Fruit fly (Drosophila melanogaster): ENCODE data around the gene Nost.

Gene Nost

DNA sequence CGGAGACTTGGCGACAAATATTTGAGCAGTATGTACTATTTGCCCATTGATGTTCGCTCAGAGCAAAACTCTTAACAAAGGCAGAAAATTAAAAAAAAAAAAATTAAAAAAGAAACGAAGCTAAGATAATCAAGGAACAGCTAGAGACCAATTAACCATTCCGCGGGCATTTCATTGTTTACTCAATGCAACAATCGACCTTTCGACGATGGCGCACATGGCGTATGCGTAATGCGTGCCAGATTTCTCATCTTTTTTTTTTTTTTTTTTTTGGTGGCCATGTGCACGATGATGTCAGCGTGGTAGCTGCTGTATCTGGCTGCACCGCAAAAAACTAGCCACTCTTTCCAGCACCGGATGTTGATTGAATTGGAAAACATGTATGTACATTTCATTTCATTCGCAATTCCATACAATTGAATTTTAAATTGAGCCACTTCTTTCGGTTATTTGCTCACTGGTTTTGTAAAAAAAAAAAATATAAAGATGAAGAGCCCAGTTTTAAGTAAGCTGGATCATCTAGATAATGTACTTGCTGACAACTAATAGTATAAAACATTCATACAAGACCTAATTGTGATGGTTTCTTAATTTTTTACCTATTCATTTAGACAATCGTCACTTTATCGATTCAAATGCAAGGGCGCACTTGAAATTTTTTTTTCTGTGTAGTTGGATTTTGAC is 45.8 kb downstream of the Nost start (continued):
- peak; percentile 58 for TF ChIP-seq CG6276 (GFP tag; optimal IDR thresholded peaks at IDR 0.05)
- TF ChIP-seq Lpt (GFP tag; optimal IDR thresholded peaks at IDR 0.05) = peak; percentile 53
- no peak for TF ChIP-seq Ets96B (tag; optimal IDR thresholded peaks at IDR 0.05)
- TF ChIP-seq CG8319 (GFP tag; optimal IDR thresholded peaks at IDR 0.05) = peak; percentile 60
- TF ChIP-seq eg (GFP tag; IDR thresholded peaks at IDR 0.05) = peak; percentile 59; the same call in 2 of the 3 replicates
- TF ChIP-seq lz (GFP tag; optimal IDR thresholded peaks at IDR 0.05) = peak; percentile 70
- peak; percentile 74 for TF ChIP-seq CG32006 (GFP tag; optimal IDR thresholded peaks at IDR 0.05)
- peak; percentile 43 for TF ChIP-seq CG10631 (GFP tag; optimal IDR thresholded peaks at IDR 0.05)
- TF ChIP-seq CG16779 (tag; optimal IDR thresholded peaks at IDR 0.05) = peak; percentile 46
- peak; percentile 42 for TF ChIP-seq CG3032 (tag; optimal IDR thresholded peaks at IDR 0.05)

DNA sequence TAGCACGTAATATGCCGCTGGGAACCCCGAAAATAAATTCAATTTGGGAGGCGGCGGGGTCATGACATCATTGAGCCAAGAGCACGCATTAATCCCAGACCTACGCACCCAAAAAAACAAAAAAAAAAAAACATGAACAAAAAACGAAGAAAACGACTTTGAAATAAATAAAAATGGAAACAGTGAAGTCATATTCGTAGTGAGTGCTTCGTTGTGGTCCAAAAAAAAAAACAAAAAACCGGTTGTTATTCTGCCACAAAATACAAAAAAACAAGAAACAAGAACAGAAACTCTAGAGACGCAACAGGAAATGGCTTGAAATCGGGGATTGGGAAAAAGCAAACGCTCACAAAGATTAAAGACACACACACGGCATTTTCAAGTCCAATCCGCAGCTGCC is 47.6 kb downstream of the Nost start:
- TF ChIP-seq CG9139 (GFP tag; optimal IDR thresholded peaks at IDR 0.05) (peak; percentile 37), dsx (GFP tag; optimal IDR thresholded peaks at IDR 0.05; ENCODE audit: poor library complexity, severe bottlenecking) (peak; percentile 53), fd85E (GFP tag; optimal IDR thresholded peaks at IDR 0.05) (no peak), Blimp-1 (GFP tag; optimal IDR thresholded peaks at IDR 0.05) (no peak), svp (GFP tag) (peak; percentile 56), achi (GFP tag; optimal IDR thresholded peaks at IDR 0.05) (no peak), eg (GFP tag; IDR thresholded peaks at IDR 0.05) (peak; percentile 48; the same call in 1 of the 3 replicates), CG6163 (GFP tag; IDR thresholded peaks at IDR 0.05) (peak; percentile 57; the same call in 1 of the 3 replicates), Ets96B (tag; optimal IDR thresholded peaks at IDR 0.05) (no peak), CG8632 (GFP tag; optimal IDR thresholded peaks at IDR 0.05) (peak; percentile 9), ss (GFP tag; optimal IDR thresholded peaks at IDR 0.05) (peak; percentile 81 to 82), esn (GFP tag; optimal IDR thresholded peaks at IDR 0.05) (no peak), CG11294 (GFP tag; IDR thresholded peaks at IDR 0.05) (no peak), CG32006 (GFP tag; optimal IDR thresholded peaks at IDR 0.05) (no peak), salr (GFP tag; optimal IDR thresholded peaks at IDR 0.05) (no peak), CG16779 (tag; optimal IDR thresholded peaks at IDR 0.05) (peak; percentile 37), CG6808 (GFP tag; optimal IDR thresholded peaks at IDR 0.05) (peak; percentile 46), CG10631 (GFP tag; optimal IDR thresholded peaks at IDR 0.05) (no peak), fkh (GFP tag; optimal IDR thresholded peaks at IDR 0.05) (no peak), Eip78C (GFP tag) (peak; percentile 63), Gug (GFP tag; IDR thresholded peaks at IDR 0.05) (no peak), CG4318 (GFP tag; optimal IDR thresholded peaks at IDR 0.05) (no peak), CG31627 (GFP tag; optimal IDR thresholded peaks at IDR 0.05) (no peak), CG8119 (GFP tag; IDR thresholded peaks at IDR 0.05) (0 out of 3 replicates have a peak, but pooled peaks have one; percentile 33), Hr4 (GFP tag; optimal IDR thresholded peaks at IDR 0.05) (no peak), CG3032 (tag; optimal IDR thresholded peaks at IDR 0.05) (peak; percentile 14), Sox102F (GFP tag; optimal IDR thresholded peaks at IDR 0.05) (no peak), CG7368 (GFP tag; optimal IDR thresholded peaks at IDR 0.05) (no peak), vri (GFP tag; optimal IDR thresholded peaks at IDR 0.05) (peak; percentile 37)

DNA sequence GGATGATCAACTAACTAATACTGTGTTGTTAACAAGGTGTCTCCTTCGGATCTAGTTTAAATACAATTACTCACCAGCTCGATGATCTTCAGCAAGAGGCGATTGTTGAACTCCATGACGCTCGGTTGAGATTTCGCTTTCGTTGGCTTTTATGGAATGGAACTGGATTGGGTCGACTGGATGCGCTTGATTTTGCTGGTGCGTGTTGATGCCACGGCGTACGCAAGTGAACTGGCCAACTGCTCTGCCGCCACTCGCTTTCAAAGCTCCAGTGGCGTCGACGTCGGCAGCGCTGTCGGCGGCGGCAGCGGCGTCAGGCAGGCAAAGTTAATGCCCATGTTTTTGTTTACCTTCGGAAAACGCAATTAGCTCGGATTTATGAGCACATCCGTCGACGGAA is 48.3 kb downstream of the Nost start, which contains the start of gene CG44325:
CG44325 (minus strand) TSS at position 237 of the 400 bp plus-strand sequence.
- TF ChIP-seq CG8632 (GFP tag; optimal IDR thresholded peaks at IDR 0.05) = no peak
- peak; percentile 44 for TF ChIP-seq esn (GFP tag; optimal IDR thresholded peaks at IDR 0.05)
- TF ChIP-seq CG9139 (GFP tag; optimal IDR thresholded peaks at IDR 0.05) = peak; percentile 50
- TF ChIP-seq CG6276 (GFP tag; optimal IDR thresholded peaks at IDR 0.05) = no peak
- no peak for TF ChIP-seq CG10631 (GFP tag; optimal IDR thresholded peaks at IDR 0.05)
- peak; percentile 67 for TF ChIP-seq svp (GFP tag)
- no peak for TF ChIP-seq CG31627 (GFP tag; optimal IDR thresholded peaks at IDR 0.05)
- TF ChIP-seq CG10669 (GFP tag; optimal IDR thresholded peaks at IDR 0.05) = peak; percentile 21
- TF ChIP-seq fkh (GFP tag; optimal IDR thresholded peaks at IDR 0.05) = no peak
- TF ChIP-seq dsx (GFP tag; optimal IDR thresholded peaks at IDR 0.05; ENCODE audit: poor library complexity, severe bottlenecking) = peak; percentile 50
- peak; percentile 55 for TF ChIP-seq Eip78C (GFP tag)
- peak; percentile 29; the same call in 1 of the 3 replicates for TF ChIP-seq CG8119 (GFP tag; IDR thresholded peaks at IDR 0.05)
- peak; percentile 49 for TF ChIP-seq CG7368 (GFP tag; optimal IDR thresholded peaks at IDR 0.05)
- TF ChIP-seq fd85E (GFP tag; optimal IDR thresholded peaks at IDR 0.05) = peak; percentile 24
- no peak for TF ChIP-seq CG11902 (GFP tag; optimal IDR thresholded peaks at IDR 0.05)
- no peak for TF ChIP-seq spab (GFP tag; optimal IDR thresholded peaks at IDR 0.05)
- TF ChIP-seq eg (GFP tag; IDR thresholded peaks at IDR 0.05) = peak; percentile 69; the same call in 2 of the 3 replicates
- peak; percentile 59 for TF ChIP-seq CG3919 (GFP tag; optimal IDR thresholded peaks at IDR 0.05)
- peak; percentile 38 to 62 for TF ChIP-seq ss (GFP tag; optimal IDR thresholded peaks at IDR 0.05)
- peak; percentile 11 for TF ChIP-seq Sox14 (GFP tag; optimal IDR thresholded peaks at IDR 0.05)
- TF ChIP-seq pdm3 (GFP tag; optimal IDR thresholded peaks at IDR 0.05) = no peak
- TF ChIP-seq CG6792 (GFP tag; optimal IDR thresholded peaks at IDR 0.05) = peak; percentile 4
- peak; percentile 49 for TF ChIP-seq Eip75B (GFP tag; optimal IDR thresholded peaks at IDR 0.05)
- TF ChIP-seq Blimp-1 (GFP tag; optimal IDR thresholded peaks at IDR 0.05) = peak; percentile 98
- TF ChIP-seq Smox (GFP tag; optimal IDR thresholded peaks at IDR 0.05) = peak; percentile 17
- no peak for TF ChIP-seq Lpt (GFP tag; optimal IDR thresholded peaks at IDR 0.05)
- peak; percentile 50 for TF ChIP-seq topi (GFP tag; optimal IDR thresholded peaks at IDR 0.05)
- TF ChIP-seq CG15336 (GFP tag; IDR thresholded peaks at IDR 0.05) = peak; percentile 46; the same call in 1 of the 2 replicates

Measured in whole organism, prepupa.